Fruit fly (Drosophila melanogaster): Measurements from ENCODE around the gene Npc2a.

dm6 chr2L:1960056-1960455 lies 28.0 kb upstream of the Npc2a start:
- TF ChIP-seq CG14655 (GFP tag; optimal IDR thresholded peaks at IDR 0.05) (no peak), CG8301 (tag; optimal IDR thresholded peaks at IDR 0.05) (no peak), CG4496 (GFP tag; IDR thresholded peaks at IDR 0.05) (no peak)
